Fruit fly (Drosophila melanogaster) whole organism: Measurements from ENCODE around the gene Noc1.

Source experiments
- Dll ChIP-seq: fragments of >200 bp; optimal IDR thresholded peaks from 2 replicates; lab custom pipeline; 2017
- pan ChIP-seq: fragments of >200 bp; optimal IDR thresholded peaks from 2 replicates; lab custom pipeline; 2017
- psq ChIP-seq: fragments of >200 bp; optimal IDR thresholded peaks from 2 replicates; lab custom pipeline; 2017
- usp ChIP-seq: fragments of >200 bp; optimal IDR thresholded peaks from 2 replicates; lab custom pipeline; 2017; ENCODE audit warnings: missing biosample characterization, missing genetic modification characterization, mixed read lengths

dm6 chr3L:11091943-11092609 lies 17.5 kb downstream of the Noc1 start:
- TF ChIP-seq Dll (lab: Kevin White, UChicago): no peak
- TF ChIP-seq psq (lab: Kevin White, UChicago): no peak
- no peak for TF ChIP-seq usp
- TF ChIP-seq pan (lab: Kevin White, UChicago): no peak
